Worm (Caenorhabditis elegans) whole organism, L2 larva: ENCODE measurements around the gene K11D12.8.
A peak's percentile ranks its signal among the peaks of the same experiment; 100 is the strongest.

Source experiments
- C34F6.9 ChIP-seq: fragments of 150-350 bp; optimal IDR thresholded peaks from 2 replicates; lab custom pipeline; 2014; ENCODE audit warnings: missing biosample characterization, missing genetic modification characterization
- F13H6.1 ChIP-seq: sonication (generic microtip); optimal IDR thresholded peaks from 2 replicates; lab custom pipeline; 2016; ENCODE audit warnings: missing genetic modification characterization, missing compliant biosample characterization
- R02D3.7 ChIP-seq: fragments of 150-350 bp; optimal IDR thresholded peaks from 2 replicates; lab custom pipeline; 2014; ENCODE audit warnings: missing biosample characterization, missing genetic modification characterization
- aly-2 ChIP-seq: fragments of 150-350 bp; optimal IDR thresholded peaks from 2 replicates; lab custom pipeline; 2014; ENCODE audit warnings: missing biosample characterization, missing genetic modification characterization
- ama-1 ChIP-seq: fragments of 150-350 bp; optimal IDR thresholded peaks from 2 replicates; lab custom pipeline; 2018; ENCODE audit warnings: inconsistent platforms
- blmp-1 ChIP-seq: sonication (generic microtip); optimal IDR thresholded peaks from 2 replicates; lab custom pipeline; 2017; ENCODE audit warnings: missing genetic modification characterization, mild to moderate bottlenecking, missing compliant biosample characterization, antibody characterized with exemption, moderate library complexity; ENCODE audit not compliant: insufficient read depth
- ceh-16 ChIP-seq: fragments of 150-350 bp; optimal IDR thresholded peaks from 2 replicates; lab custom pipeline; 2014; ENCODE audit warnings: missing biosample characterization, missing genetic modification characterization
- dmd-4 ChIP-seq: sonication (generic microtip); optimal IDR thresholded peaks from 2 replicates; lab custom pipeline; 2017; ENCODE audit warnings: missing biosample characterization, missing genetic modification characterization
- egl-27 ChIP-seq: sonication (generic microtip); optimal IDR thresholded peaks from 3 replicates; lab custom pipeline; 2017; ENCODE audit warnings: missing biosample characterization, missing genetic modification reagents, missing genetic modification characterization
- fos-1 ChIP-seq: fragments of 150-350 bp; optimal IDR thresholded peaks from 2 replicates; lab custom pipeline; 2014; ENCODE audit warnings: missing biosample characterization, missing genetic modification characterization
- gmeb-1 ChIP-seq: fragments of 150-350 bp; optimal IDR thresholded peaks from 2 replicates; lab custom pipeline; 2014; ENCODE audit warnings: missing biosample characterization, missing genetic modification characterization
- lin-39 ChIP-seq: fragments of 150-350 bp; optimal IDR thresholded peaks from 2 replicates; lab custom pipeline; 2014; ENCODE audit warnings: missing biosample characterization, missing genetic modification reagents, missing genetic modification characterization
- lsy-2 ChIP-seq, 2 experiments: fragments of 150-350 bp in 1 of 2; sonication (generic microtip) in 1 of 2; optimal IDR thresholded peaks; 2 replicates each; lab custom pipeline; 2014 to 2017; ENCODE audit warnings: missing biosample characterization in 2 of 2, missing genetic modification characterization in 2 of 2
- mdl-1 ChIP-seq, 2 experiments: fragments of 150-350 bp in 1 of 2; sonication (generic microtip) in 1 of 2; optimal IDR thresholded peaks; 2 replicates each; lab custom pipeline; 2017; ENCODE audit warnings: missing biosample characterization in 2 of 2, missing genetic modification characterization in 2 of 2
- nhr-10 ChIP-seq: sonication (generic microtip); optimal IDR thresholded peaks from 2 replicates; lab custom pipeline; 2017; ENCODE audit warnings: missing biosample characterization, missing genetic modification characterization
- nhr-11 ChIP-seq: fragments of 150-350 bp; optimal IDR thresholded peaks from 2 replicates; lab custom pipeline; 2014; ENCODE audit warnings: missing biosample characterization, missing genetic modification characterization
- nhr-129 ChIP-seq: fragments of 150-350 bp; optimal IDR thresholded peaks from 2 replicates; lab custom pipeline; 2014; ENCODE audit warnings: missing biosample characterization, missing genetic modification characterization
- nhr-21 ChIP-seq: fragments of 150-350 bp; optimal IDR thresholded peaks from 2 replicates; lab custom pipeline; 2014; ENCODE audit warnings: missing biosample characterization, missing genetic modification characterization
- nhr-23 ChIP-seq: fragments of 150-350 bp; optimal IDR thresholded peaks from 2 replicates; lab custom pipeline; 2014; ENCODE audit warnings: missing biosample characterization, missing genetic modification reagents, missing genetic modification characterization
- nhr-25 ChIP-seq: fragments of 150-350 bp; sonication (generic microtip); optimal IDR thresholded peaks from 3 replicates; lab custom pipeline; 2014; ENCODE audit warnings: missing biosample characterization, missing genetic modification characterization
- nhr-77 ChIP-seq: fragments of 150-350 bp; optimal IDR thresholded peaks from 2 replicates; lab custom pipeline; 2014; ENCODE audit warnings: missing biosample characterization, missing genetic modification characterization
- sem-4 ChIP-seq: fragments of 150-350 bp; optimal IDR thresholded peaks from 2 replicates; lab custom pipeline; 2014; ENCODE audit warnings: missing biosample characterization, missing genetic modification reagents, missing genetic modification characterization
- skn-1 ChIP-seq: sonication (generic microtip); optimal IDR thresholded peaks from 2 replicates; lab custom pipeline; 2017; ENCODE audit warnings: missing biosample characterization, missing genetic modification characterization
- sma-3 ChIP-seq: sonication (generic microtip); optimal IDR thresholded peaks from 2 replicates; lab custom pipeline; 2016; ENCODE audit warnings: missing genetic modification reagents, missing genetic modification characterization, missing compliant biosample characterization
- sma-9 ChIP-seq, 2 experiments: fragments of 150-350 bp in 1 of 2; sonication (generic microtip) in 1 of 2; optimal IDR thresholded peaks; 2 replicates each; lab custom pipeline; 2014 to 2016; ENCODE audit warnings: missing genetic modification characterization in 2 of 2, mild to moderate bottlenecking in 1 of 2, missing biosample characterization in 1 of 2, missing compliant biosample characterization in 1 of 2, missing genetic modification reagents in 1 of 2, moderate library complexity in 1 of 2
- snpc-4 ChIP-seq: fragments of 150-350 bp; optimal IDR thresholded peaks from 2 replicates; lab custom pipeline; 2014; ENCODE audit warnings: missing biosample characterization, missing genetic modification characterization
- unc-55 ChIP-seq: fragments of 150-350 bp; sonication (generic microtip); optimal IDR thresholded peaks from 3 replicates; lab custom pipeline; 2014; ENCODE audit warnings: missing biosample characterization, missing genetic modification reagents, missing genetic modification characterization
- unc-62 ChIP-seq: fragments of 150-350 bp; optimal IDR thresholded peaks from 2 replicates; lab custom pipeline; 2014; ENCODE audit warnings: missing biosample characterization, missing genetic modification reagents, missing genetic modification characterization
- zag-1 ChIP-seq: fragments of 150-350 bp; optimal IDR thresholded peaks from 2 replicates; lab custom pipeline; 2014; ENCODE audit warnings: missing biosample characterization, missing genetic modification characterization
- ztf-1 ChIP-seq: fragments of 200-800 bp; sonication (Bioruptor generic); conservative IDR thresholded peaks from 2 replicates; pipeline ENCODE4 v1.3.6; 2022; ENCODE audit warnings: missing genetic modification characterization, missing compliant biosample characterization
- ztf-11 ChIP-seq: sonication (generic microtip); optimal IDR thresholded peaks from 2 replicates; lab custom pipeline; 2017; ENCODE audit warnings: missing biosample characterization, missing genetic modification characterization
- ztf-4 ChIP-seq: fragments of 150-350 bp; optimal IDR thresholded peaks from 2 replicates; lab custom pipeline; 2014; ENCODE audit warnings: missing biosample characterization, missing genetic modification characterization

K11D12.8 gene

ce11 chrV:5064761-5065421 is 24.1 kb upstream of the K11D12.8 start, which contains the start of gene mlk-1 (continued):
- peak; percentile 88 for TF ChIP-seq unc-55 (GFP tag; lab: Kevin White, UChicago)
- TF ChIP-seq gmeb-1 (tag; lab: Kevin White, UChicago), result no peak
- TF ChIP-seq nhr-21 (tag; lab: Kevin White, UChicago), result peak; percentile 46
- TF ChIP-seq unc-62 (GFP tag; lab: Kevin White, UChicago), result no peak
- peak; percentile 86 for TF ChIP-seq nhr-129 (tag; lab: Kevin White, UChicago)
- peak; percentile 43 for TF ChIP-seq fos-1 (tag; lab: Kevin White, UChicago)
- peak; percentile 68 for TF ChIP-seq ama-1 (lab: Kevin White, UChicago)
- peak; percentile 86 for TF ChIP-seq F13H6.1 (tag; lab: Kevin White, UChicago)
- no peak for TF ChIP-seq dmd-4 (tag; lab: Kevin White, UChicago)
- TF ChIP-seq lin-39 (tag; lab: Kevin White, UChicago), result no peak
- TF ChIP-seq snpc-4 (tag; lab: Kevin White, UChicago), result no peak
- TF ChIP-seq ztf-1 (GFP tag; lab: Robert Waterston, UW), result no peak

ce11 chrV:5053335-5053734 is 12.5 kb upstream of the K11D12.8 start, which contains the start of gene cwp-4:
Gene cwp-4 (plus strand): TSS chrV:5053635.
- TF ChIP-seq sma-9 (GFP tag; optimal IDR thresholded peaks at IDR 0.05; lab: Kevin White, UChicago), result no peak
- TF ChIP-seq sma-9 (tag; optimal IDR thresholded peaks at IDR 0.05; lab: Kevin White, UChicago), result no peak
- TF ChIP-seq ama-1 (lab: Kevin White, UChicago), result no peak
- TF ChIP-seq egl-27 (tag; lab: Kevin White, UChicago), result no peak
- no peak for TF ChIP-seq lsy-2 (tag; optimal IDR thresholded peaks at IDR 0.05; lab: Kevin White, UChicago)
- TF ChIP-seq nhr-25 (tag; lab: Kevin White, UChicago), result no peak
- TF ChIP-seq nhr-10 (tag; lab: Kevin White, UChicago), result no peak
- TF ChIP-seq dmd-4 (tag; lab: Kevin White, UChicago), result no peak
- no peak for TF ChIP-seq ceh-16 (tag; lab: Kevin White, UChicago)
- TF ChIP-seq nhr-77 (tag; lab: Kevin White, UChicago), result no peak
- no peak for TF ChIP-seq skn-1 (tag; lab: Kevin White, UChicago)
- no peak for TF ChIP-seq mdl-1 (tag; optimal IDR thresholded peaks at IDR 0.05; lab: Kevin White, UChicago)
- no peak for TF ChIP-seq sma-3
- TF ChIP-seq sem-4 (tag; lab: Kevin White, UChicago), result no peak
- TF ChIP-seq ztf-4 (tag; lab: Kevin White, UChicago), result no peak
- TF ChIP-seq F13H6.1 (tag; lab: Kevin White, UChicago), result no peak
- TF ChIP-seq C34F6.9 (tag; lab: Kevin White, UChicago), result no peak
- TF ChIP-seq nhr-11, result no peak
- TF ChIP-seq ztf-1 (GFP tag; lab: Robert Waterston, UW), result no peak
- no peak for TF ChIP-seq unc-62 (GFP tag; lab: Kevin White, UChicago)

ce11 chrV:5052233-5052632 is 11.4 kb upstream of the K11D12.8 start, which contains the start of gene K11D12.12:
Gene K11D12.12 (plus strand): TSS chrV:5052261.
- TF ChIP-seq aly-2 (tag; lab: Kevin White, UChicago), result no peak
- no peak for TF ChIP-seq mdl-1 (tag; optimal IDR thresholded peaks at IDR 0.05; lab: Kevin White, UChicago)
- TF ChIP-seq nhr-21 (tag; lab: Kevin White, UChicago), result no peak
- TF ChIP-seq lsy-2 (tag; optimal IDR thresholded peaks at IDR 0.05; lab: Kevin White, UChicago), result no peak
- no peak for TF ChIP-seq blmp-1 (tag; lab: Kevin White, UChicago)
- TF ChIP-seq sma-3, result no peak
- TF ChIP-seq nhr-23 (tag; lab: Kevin White, UChicago), result no peak
- no peak for TF ChIP-seq sma-9 (GFP tag; optimal IDR thresholded peaks at IDR 0.05; lab: Kevin White, UChicago)
- no peak for TF ChIP-seq sma-9 (tag; optimal IDR thresholded peaks at IDR 0.05; lab: Kevin White, UChicago)
- TF ChIP-seq zag-1, result no peak
- no peak for TF ChIP-seq ztf-11
- no peak for TF ChIP-seq skn-1 (tag; lab: Kevin White, UChicago)
- TF ChIP-seq F13H6.1 (tag; lab: Kevin White, UChicago), result no peak
- TF ChIP-seq egl-27 (tag; lab: Kevin White, UChicago), result no peak
- TF ChIP-seq dmd-4 (tag; lab: Kevin White, UChicago), result no peak
- no peak for TF ChIP-seq ama-1 (lab: Kevin White, UChicago)
- no peak for TF ChIP-seq R02D3.7
- no peak for TF ChIP-seq nhr-25 (tag; lab: Kevin White, UChicago)

DNA sequence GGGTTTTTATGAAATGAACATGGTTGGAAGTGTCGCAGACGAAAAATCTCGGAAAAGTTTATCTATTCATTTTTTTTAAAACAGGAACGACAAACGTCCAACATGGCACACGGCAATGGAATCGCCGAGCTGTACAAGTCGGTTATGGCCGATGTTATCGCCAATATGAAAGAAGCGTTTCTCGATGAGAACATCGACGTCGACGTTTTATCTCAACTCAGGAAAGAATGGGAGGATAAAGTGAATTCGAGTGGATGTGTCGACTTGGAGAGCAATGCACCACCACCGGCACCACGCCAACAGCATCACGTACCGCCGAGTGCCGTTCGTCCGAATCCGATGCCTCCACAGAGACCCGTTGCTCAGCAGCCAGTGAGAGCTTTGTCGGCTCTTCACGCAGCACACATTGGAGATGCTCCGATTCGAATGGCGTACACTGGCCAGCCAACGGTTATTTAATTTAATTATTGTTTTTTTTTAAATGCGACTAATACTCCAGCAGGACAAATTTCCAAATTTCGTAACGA is 9.3 kb upstream of the K11D12.8 start:
- no peak for TF ChIP-seq ztf-4 (tag; lab: Kevin White, UChicago)
- TF ChIP-seq sma-9 (GFP tag; optimal IDR thresholded peaks at IDR 0.05; lab: Kevin White, UChicago), result peak; percentile 3
- no peak for TF ChIP-seq sma-9 (tag; optimal IDR thresholded peaks at IDR 0.05; lab: Kevin White, UChicago)
